Fruit fly (Drosophila melanogaster) whole organism, embryonic: ENCODE data around the gene syd.

Experiments used
- Abd-B ChIP-seq: fragments of 200-800 bp; sonication (Bioruptor generic); optimal IDR thresholded peaks from 2 replicates; lab custom pipeline; 2018; ENCODE audit warnings: missing biosample characterization, mild to moderate bottlenecking, missing genetic modification characterization, moderate library complexity
- CG11695 ChIP-seq: fragments of 200-800 bp; sonication (Bioruptor generic); IDR thresholded peaks from 3 replicates; pipeline ENCODE4 v1.3.6; 2022; ENCODE audit warnings: missing biosample characterization, missing genetic modification characterization
- CG11696 ChIP-seq: fragments of 200-800 bp; sonication (Bioruptor generic); IDR thresholded peaks from 2 replicates; pipeline ENCODE4 v1.3.6; 2022; ENCODE audit warnings: missing biosample characterization, missing genetic modification characterization
- CG12391 ChIP-seq: fragments of 200-800 bp; sonication (Bioruptor generic); optimal IDR thresholded peaks from 3 replicates; lab custom pipeline; 2018; ENCODE audit warnings: missing biosample characterization, mild to moderate bottlenecking, missing genetic modification characterization, moderate library complexity
- CG13894 ChIP-seq: fragments of 200-800 bp; sonication (Bioruptor generic); optimal IDR thresholded peaks from 3 replicates; lab custom pipeline; 2018; ENCODE audit warnings: missing biosample characterization, mild to moderate bottlenecking, missing genetic modification characterization, moderate library complexity
- CG1529 ChIP-seq: fragments of 200-800 bp; sonication (Bioruptor generic); optimal IDR thresholded peaks from 3 replicates; lab custom pipeline; 2018; ENCODE audit warnings: missing biosample characterization, missing genetic modification characterization
- CG17385 ChIP-seq: fragments of 200-800 bp; sonication (Bioruptor generic); optimal IDR thresholded peaks from 3 replicates; lab custom pipeline; 2018; ENCODE audit warnings: missing biosample characterization, mild to moderate bottlenecking, missing genetic modification characterization
- CG18476 ChIP-seq: fragments of 200-800 bp; sonication (Bioruptor generic); optimal IDR thresholded peaks from 2 replicates; lab custom pipeline; 2016; ENCODE audit warnings: missing biosample characterization, mild to moderate bottlenecking, missing genetic modification characterization
- CG18599 ChIP-seq: fragments of 200-800 bp; sonication (Bioruptor generic); optimal IDR thresholded peaks from 3 replicates; lab custom pipeline; 2017; ENCODE audit warnings: missing biosample characterization, missing genetic modification characterization, mild to moderate bottlenecking, moderate library complexity, missing genetic modification reagents
- CG18764 ChIP-seq: fragments of 200-800 bp; sonication (Bioruptor generic); optimal IDR thresholded peaks from 3 replicates; lab custom pipeline; 2016; ENCODE audit warnings: missing biosample characterization, missing genetic modification characterization
- CG30020 ChIP-seq: fragments of 200-800 bp; optimal IDR thresholded peaks from 2 replicates; lab custom pipeline; 2019; ENCODE audit warnings: missing biosample characterization, mild to moderate bottlenecking, missing genetic modification characterization, moderate library complexity
- CG3281 ChIP-seq: fragments of 200-800 bp; sonication (Bioruptor generic); optimal IDR thresholded peaks from 3 replicates; lab custom pipeline; 2017; ENCODE audit warnings: missing biosample characterization, mild to moderate bottlenecking, missing genetic modification characterization
- CG3838 ChIP-seq: fragments of 200-800 bp; sonication (Bioruptor generic); optimal IDR thresholded peaks from 3 replicates; lab custom pipeline; 2016; ENCODE audit warnings: missing biosample characterization, missing genetic modification characterization
- CG4328 ChIP-seq: fragments of 200-800 bp; sonication (Bioruptor generic); optimal IDR thresholded peaks from 3 replicates; lab custom pipeline; 2017; ENCODE audit warnings: missing biosample characterization, missing genetic modification reagents, missing genetic modification characterization
- CG4707 ChIP-seq: fragments of 200-800 bp; sonication (Bioruptor generic); optimal IDR thresholded peaks from 2 replicates; lab custom pipeline; 2018; ENCODE audit warnings: missing biosample characterization, mild to moderate bottlenecking, missing genetic modification characterization, moderate library complexity
- CG7357 ChIP-seq: fragments of 200-800 bp; sonication (Bioruptor generic); IDR thresholded peaks from 3 replicates; pipeline ENCODE4 v1.3.6; 2022; ENCODE audit warnings: missing biosample characterization, missing genetic modification characterization
- CG7556 ChIP-seq: fragments of 200-800 bp; sonication (Bioruptor generic); optimal IDR thresholded peaks from 2 replicates; lab custom pipeline; 2017; ENCODE audit warnings: missing biosample characterization, mild to moderate bottlenecking, missing genetic modification characterization
- CG7928 ChIP-seq: fragments of 200-800 bp; sonication (Bioruptor generic); optimal IDR thresholded peaks from 2 replicates; lab custom pipeline; 2017; ENCODE audit warnings: missing biosample characterization, mild to moderate bottlenecking, missing genetic modification characterization
- CG8388 ChIP-seq: fragments of 200-800 bp; sonication (Bioruptor generic); optimal IDR thresholded peaks from 2 replicates; lab custom pipeline; 2019; ENCODE audit warnings: missing biosample characterization, mild to moderate bottlenecking, missing genetic modification characterization, moderate library complexity
- CG8944 ChIP-seq: fragments of 200-800 bp; sonication (Bioruptor generic); optimal IDR thresholded peaks from 3 replicates; lab custom pipeline; 2016; ENCODE audit warnings: missing biosample characterization, missing genetic modification characterization
- CG9817 ChIP-seq: fragments of 200-800 bp; sonication (Bioruptor generic); optimal IDR thresholded peaks from 2 replicates; lab custom pipeline; 2018; ENCODE audit warnings: missing biosample characterization, mild to moderate bottlenecking, missing genetic modification characterization, moderate library complexity
- CoRest ChIP-seq: fragments of 200-800 bp; sonication (Bioruptor generic); optimal IDR thresholded peaks from 3 replicates; lab custom pipeline; 2018; ENCODE audit warnings: missing biosample characterization, mild to moderate bottlenecking, missing genetic modification characterization, moderate library complexity
- Fer1 ChIP-seq: fragments of 200-800 bp; sonication (Bioruptor generic); optimal IDR thresholded peaks from 2 replicates; lab custom pipeline; 2017; ENCODE audit warnings: missing biosample characterization, mild to moderate bottlenecking, missing genetic modification characterization
- GATAe ChIP-seq: fragments of 200-800 bp; sonication (Bioruptor generic); conservative IDR thresholded peaks from 2 replicates; pipeline ENCODE4 v1.3.6; 2022; ENCODE audit warnings: missing biosample characterization, missing genetic modification characterization
- Nf-YB ChIP-seq: fragments of 200-800 bp; sonication (Bioruptor generic); optimal IDR thresholded peaks from 3 replicates; lab custom pipeline; 2019; ENCODE audit warnings: missing biosample characterization, mild to moderate bottlenecking, missing genetic modification characterization, moderate library complexity
- TFAM ChIP-seq: fragments of 200-800 bp; sonication (Bioruptor generic); optimal IDR thresholded peaks from 2 replicates; lab custom pipeline; 2017; ENCODE audit warnings: missing biosample characterization, missing genetic modification characterization, inconsistent platforms
- Vsx1 ChIP-seq: fragments of 200-800 bp; sonication (Bioruptor generic); optimal IDR thresholded peaks from 2 replicates; lab custom pipeline; 2017; ENCODE audit warnings: missing biosample characterization, mild to moderate bottlenecking, missing genetic modification characterization, missing genetic modification reagents
- al ChIP-seq: fragments of 200-800 bp; sonication (Bioruptor generic); IDR thresholded peaks from 2 replicates; pipeline ENCODE4 v1.3.6; 2022; ENCODE audit warnings: missing biosample characterization, missing genetic modification characterization
- aop ChIP-seq: fragments of 200-800 bp; sonication (Bioruptor generic); IDR thresholded peaks from 2 replicates; pipeline ENCODE4 v1.3.6; 2022; ENCODE audit warnings: missing biosample characterization, missing genetic modification characterization
- caup ChIP-seq: fragments of 200-800 bp; sonication (Bioruptor generic); optimal IDR thresholded peaks from 3 replicates; lab custom pipeline; 2017; ENCODE audit warnings: missing biosample characterization, mild to moderate bottlenecking, missing genetic modification characterization, moderate library complexity; ENCODE audit not compliant: severe bottlenecking
- corto ChIP-seq: fragments of 200-800 bp; sonication (Bioruptor generic); optimal IDR thresholded peaks from 2 replicates; lab custom pipeline; 2016; ENCODE audit warnings: missing biosample characterization, mild to moderate bottlenecking, missing genetic modification characterization, moderate library complexity
- crc ChIP-seq: fragments of 200-800 bp; sonication (Bioruptor generic); optimal IDR thresholded peaks from 2 replicates; lab custom pipeline; 2016; ENCODE audit warnings: missing biosample characterization, missing genetic modification characterization
- dan ChIP-seq: fragments of 200-800 bp; sonication (Bioruptor generic); IDR thresholded peaks from 2 replicates; pipeline ENCODE4 v1.3.6; 2022; ENCODE audit warnings: missing biosample characterization, missing genetic modification characterization
- dimm ChIP-seq: fragments of 200-800 bp; sonication (Bioruptor generic); IDR thresholded peaks from 2 replicates; pipeline ENCODE4 v1.3.6; 2022; ENCODE audit warnings: missing biosample characterization, missing genetic modification characterization
- exex ChIP-seq: fragments of 200-800 bp; sonication (Bioruptor generic); optimal IDR thresholded peaks from 4 replicates; lab custom pipeline; 2018; ENCODE audit warnings: missing biosample characterization, mild to moderate bottlenecking, missing genetic modification characterization, moderate library complexity
- gro ChIP-seq: fragments of 200-800 bp; sonication (Bioruptor generic); optimal IDR thresholded peaks from 2 replicates; lab custom pipeline; 2016; ENCODE audit warnings: missing biosample characterization, missing genetic modification characterization
- gsb ChIP-seq: fragments of 200-800 bp; sonication (Bioruptor generic); IDR thresholded peaks from 2 replicates; pipeline ENCODE4 v1.3.6; 2022; ENCODE audit warnings: missing biosample characterization, missing genetic modification characterization
- ham ChIP-seq: fragments of 200-800 bp; sonication (Bioruptor generic); IDR thresholded peaks from 2 replicates; pipeline ENCODE4 v1.3.6; 2022; ENCODE audit warnings: missing biosample characterization, missing genetic modification characterization
- insv ChIP-seq, 2 experiments: fragments of 200-800 bp; sonication (Bioruptor generic); optimal IDR thresholded peaks; 3 replicates each; lab custom pipeline; 2016 to 2018; ENCODE audit warnings: missing biosample characterization in 2 of 2, missing genetic modification characterization in 2 of 2
- lbe ChIP-seq: fragments of 200-800 bp; sonication (Bioruptor generic); optimal IDR thresholded peaks from 2 replicates; lab custom pipeline; 2016; ENCODE audit warnings: missing biosample characterization, mild to moderate bottlenecking, missing genetic modification characterization
- mirr ChIP-seq: fragments of 200-800 bp; sonication (Bioruptor generic); optimal IDR thresholded peaks from 3 replicates; lab custom pipeline; 2018; ENCODE audit warnings: missing biosample characterization, mild to moderate bottlenecking, missing genetic modification characterization
- pfk ChIP-seq: fragments of 200-800 bp; sonication (Bioruptor generic); optimal IDR thresholded peaks from 2 replicates; lab custom pipeline; 2018; ENCODE audit warnings: missing biosample characterization, mild to moderate bottlenecking, missing genetic modification characterization, moderate library complexity
- pzg ChIP-seq: fragments of 200-800 bp; sonication (Bioruptor generic); optimal IDR thresholded peaks from 3 replicates; lab custom pipeline; 2018; ENCODE audit warnings: missing biosample characterization, mild to moderate bottlenecking, missing genetic modification characterization, moderate library complexity
- sd ChIP-seq: fragments of 200-800 bp; sonication (Bioruptor generic); optimal IDR thresholded peaks from 3 replicates; lab custom pipeline; 2018; ENCODE audit warnings: missing biosample characterization, mild to moderate bottlenecking, missing genetic modification characterization, moderate library complexity
- tap ChIP-seq: fragments of 200-800 bp; optimal IDR thresholded peaks from 3 replicates; lab custom pipeline; 2019; ENCODE audit warnings: missing biosample characterization, mild to moderate bottlenecking, missing genetic modification characterization, moderate library complexity
- trh ChIP-seq: fragments of 200-800 bp; sonication (Bioruptor generic); optimal IDR thresholded peaks from 2 replicates; lab custom pipeline; 2016; ENCODE audit warnings: missing biosample characterization, missing genetic modification characterization
- ttk ChIP-seq: fragments of 200-800 bp; sonication (Bioruptor generic); IDR thresholded peaks from 2 replicates; pipeline ENCODE4 v2.1.2; 2022; ENCODE audit warnings: missing biosample characterization, missing genetic modification characterization
- vnd ChIP-seq: fragments of 200-800 bp; sonication (Bioruptor generic); IDR thresholded peaks from 3 replicates; pipeline ENCODE4 v1.3.6; 2022; ENCODE audit warnings: missing biosample characterization, missing genetic modification characterization; ENCODE audit not compliant: partially characterized antibody
- z ChIP-seq: fragments of 200-800 bp; sonication (Bioruptor generic); IDR thresholded peaks from 3 replicates; pipeline ENCODE4 v1.3.6; 2022; ENCODE audit warnings: missing biosample characterization, missing genetic modification characterization

The syd gene

dm6 chr3L:7952560-7952959, 16.6 kb upstream of the syd start (continued):
- TF ChIP-seq CG8944 (GFP tag; lab: Kevin White, UChicago) = no peak

dm6 chr3L:7951841-7952240, 15.9 kb upstream of the syd start:
- TF ChIP-seq CG18476 (GFP tag; lab: Kevin White, UChicago) (no peak), tap (tag; lab: Kevin White, UChicago) (no peak), CG30020 (no peak), Vsx1 (GFP tag; lab: Kevin White, UChicago) (peak; percentile 66), CG1529 (GFP tag; lab: Kevin White, UChicago) (no peak), CoRest (tag; lab: Kevin White, UChicago) (no peak), CG17385 (GFP tag; lab: Kevin White, UChicago) (no peak), Fer1 (GFP tag; lab: Kevin White, UChicago) (no peak), GATAe (GFP tag; lab: Robert Waterston, UW) (0 out of 2 replicates have a peak, but pooled peaks have one; percentile 16), dan (GFP tag; lab: Robert Waterston, UW) (no peak), dimm (GFP tag; lab: Robert Waterston, UW) (no peak), sd (tag; lab: Kevin White, UChicago) (peak; percentile 65), CG3838 (GFP tag; lab: Kevin White, UChicago) (no peak), caup (GFP tag; lab: Kevin White, UChicago) (no peak), CG8388 (GFP tag; lab: Kevin White, UChicago) (no peak), al (no peak), CG7556 (no peak), CG3281 (GFP tag; lab: Kevin White, UChicago) (no peak), Nf-YB (GFP tag; lab: Kevin White, UChicago) (peak; percentile 43), CG4328 (GFP tag; lab: Kevin White, UChicago) (no peak), z (GFP tag; lab: Robert Waterston, UW) (no peak), CG18599 (GFP tag; lab: Kevin White, UChicago) (peak; percentile 65), ham (GFP tag; lab: Robert Waterston, UW) (no peak), pfk (GFP tag; lab: Kevin White, UChicago) (no peak), Abd-B (GFP tag; lab: Kevin White, UChicago) (no peak), TFAM (GFP tag; lab: Kevin White, UChicago) (no peak), vnd (GFP tag; lab: Robert Waterston, UW) (no peak), crc (no peak), CG7928 (GFP tag; lab: Kevin White, UChicago) (no peak), CG18764 (GFP tag; lab: Kevin White, UChicago) (no peak), mirr (GFP tag; lab: Kevin White, UChicago) (peak; percentile 95), CG11695 (GFP tag; lab: Robert Waterston, UW) (no peak), corto (GFP tag; lab: Kevin White, UChicago) (peak; percentile 23), CG9817 (tag; lab: Kevin White, UChicago) (no peak), ttk (GFP tag; lab: Robert Waterston, UW) (no peak), CG4707 (GFP tag; lab: Kevin White, UChicago) (no peak), CG11696 (GFP tag; lab: Robert Waterston, UW) (no peak), CG13894 (tag; lab: Kevin White, UChicago) (peak; percentile 7), gsb (GFP tag; lab: Robert Waterston, UW) (no peak), exex (tag; lab: Kevin White, UChicago) (peak; percentile 100), CG12391 (tag; lab: Kevin White, UChicago) (no peak), CG7357 (GFP tag; lab: Robert Waterston, UW) (no peak), lbe (GFP tag; lab: Kevin White, UChicago) (peak; percentile 16), aop (no peak), insv (GFP tag; optimal IDR thresholded peaks at IDR 0.05; lab: Kevin White, UChicago) (no peak), trh (GFP tag; lab: Kevin White, UChicago) (no peak), pzg (no peak), gro (GFP tag; lab: Kevin White, UChicago) (peak; percentile 79)
